Worm (Caenorhabditis elegans): ENCODE measurements around the gene Y73C8C.3.

The Y73C8C.3 gene

DNA sequence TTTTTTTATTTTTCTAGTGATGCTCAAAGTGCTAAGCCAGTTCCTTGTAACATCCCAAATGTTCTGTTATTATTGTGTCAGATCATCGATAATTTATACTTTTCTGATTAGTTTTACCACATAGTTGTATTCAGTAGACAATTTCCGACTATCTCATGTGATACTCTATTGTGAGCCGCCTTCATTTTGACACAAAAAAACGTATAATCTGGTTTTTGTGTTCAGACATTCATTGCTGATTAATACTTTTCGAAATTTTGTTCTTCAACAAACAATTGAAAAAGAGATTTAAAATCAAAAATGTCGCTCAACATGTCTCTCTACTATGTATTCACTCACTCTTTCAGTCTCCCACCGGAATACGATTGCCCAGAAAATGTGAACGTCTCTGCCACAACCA, 33.6 kb upstream of the Y73C8C.3 start, which contains the start of gene srt-7:
TSS of gene srt-7 (plus strand) at position 301 of the 400 bp plus-strand sequence.
- TF ChIP-seq ham-2 (GFP tag; optimal IDR thresholded peaks at IDR 0.05) (no peak), elt-1 (tag; optimal IDR thresholded peaks at IDR 0.05; ENCODE audit: borderline replicate concordance, insufficient read depth) (no peak), M03D4.4 (tag; optimal IDR thresholded peaks at IDR 0.05) (no peak), nhr-28 (tag; optimal IDR thresholded peaks at IDR 0.05) (no peak)

DNA sequence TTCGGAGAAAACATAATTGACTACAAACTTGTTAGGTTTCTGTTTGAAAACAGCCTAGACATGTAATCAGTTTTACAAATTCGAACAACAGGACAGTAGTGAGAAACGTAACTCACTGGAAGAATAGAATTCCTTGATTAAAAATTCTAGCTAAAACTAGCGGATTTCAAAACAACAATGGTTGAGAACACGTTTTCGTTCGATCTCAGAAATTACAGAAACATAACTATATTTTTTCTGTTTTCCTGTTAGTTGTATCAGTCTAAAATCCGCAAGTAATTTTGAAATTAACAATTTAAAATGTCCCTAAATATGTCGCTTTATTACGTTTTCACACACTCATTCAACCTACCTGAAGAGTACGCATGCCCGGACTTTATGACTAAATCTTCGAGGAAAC, 28.8 kb upstream of the Y73C8C.3 start, which contains the start of gene srt-8:
TSS of gene srt-8 (plus strand) at position 301 of the 400 bp plus-strand sequence.
- TF ChIP-seq snpc-4 (tag; optimal IDR thresholded peaks at IDR 0.05): no peak
- TF ChIP-seq lin-13 (tag; optimal IDR thresholded peaks at IDR 0.05): no peak
- no peak for TF ChIP-seq drap-1 (GFP tag; optimal IDR thresholded peaks at IDR 0.05)
- TF ChIP-seq ceh-83 (GFP tag; optimal IDR thresholded peaks at IDR 0.05): no peak
- TF ChIP-seq mep-1 (tag; optimal IDR thresholded peaks at IDR 0.05): no peak
- TF ChIP-seq flh-1 (GFP tag; optimal IDR thresholded peaks at IDR 0.05): no peak
- TF ChIP-seq elt-1 (tag; optimal IDR thresholded peaks at IDR 0.05; ENCODE audit: borderline replicate concordance, insufficient read depth): no peak
- no peak for TF ChIP-seq ceh-43 (GFP tag; optimal IDR thresholded peaks at IDR 0.05)
- no peak for TF ChIP-seq ces-1 (GFP tag; optimal IDR thresholded peaks at IDR 0.05)
- no peak for TF ChIP-seq unc-120 (tag; optimal IDR thresholded peaks at IDR 0.05; ENCODE audit: poor library complexity, severe bottlenecking)
- no peak for TF ChIP-seq M03D4.4 (tag; optimal IDR thresholded peaks at IDR 0.05)
- no peak for TF ChIP-seq lin-32 (GFP tag; optimal IDR thresholded peaks at IDR 0.05)
- TF ChIP-seq ham-2 (GFP tag; optimal IDR thresholded peaks at IDR 0.05): no peak
- no peak for TF ChIP-seq blmp-1 (tag; optimal IDR thresholded peaks at IDR 0.05)
- TF ChIP-seq sptf-1 (tag; optimal IDR thresholded peaks at IDR 0.05): no peak

DNA sequence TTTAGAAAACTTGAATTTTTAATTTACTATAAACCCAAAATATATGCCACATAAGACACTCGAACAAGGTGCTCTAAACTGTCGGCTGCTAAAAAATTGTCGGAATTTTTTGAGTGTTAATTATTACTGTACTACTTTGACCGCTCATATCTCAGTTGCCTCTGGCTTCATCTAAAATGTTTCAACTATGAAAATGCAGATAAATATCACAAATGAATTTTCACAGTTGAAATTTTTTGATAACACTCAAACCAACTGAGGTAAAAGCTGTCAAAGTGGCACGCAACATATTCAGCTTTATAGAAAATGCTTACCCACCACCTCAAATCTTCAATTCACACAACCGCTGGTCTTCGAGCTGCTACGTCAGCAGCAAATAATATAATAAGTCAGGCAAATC, 26.3 kb upstream of the Y73C8C.3 start, which contains the start of gene acs-21:
TSS of gene acs-21 (plus strand) at position 301 of the 400 bp plus-strand sequence.
- TF ChIP-seq drap-1 (GFP tag; optimal IDR thresholded peaks at IDR 0.05) (no peak), nhr-2 (tag; optimal IDR thresholded peaks at IDR 0.05) (no peak), nhr-12 (tag; optimal IDR thresholded peaks at IDR 0.05) (no peak), ceh-39 (tag; optimal IDR thresholded peaks at IDR 0.05) (no peak), unc-62 (GFP tag; optimal IDR thresholded peaks at IDR 0.05) (no peak), mls-2 (tag; optimal IDR thresholded peaks at IDR 0.05) (no peak), nhr-28 (tag; optimal IDR thresholded peaks at IDR 0.05) (no peak), flh-1 (GFP tag; optimal IDR thresholded peaks at IDR 0.05) (no peak), blmp-1 (tag; optimal IDR thresholded peaks at IDR 0.05) (no peak), M03D4.4 (tag; optimal IDR thresholded peaks at IDR 0.05) (no peak), ztf-11 (tag; optimal IDR thresholded peaks at IDR 0.05) (no peak), lin-13 (tag; optimal IDR thresholded peaks at IDR 0.05) (no peak), ceh-83 (GFP tag; optimal IDR thresholded peaks at IDR 0.05) (no peak), elt-3 (tag; optimal IDR thresholded peaks at IDR 0.05) (no peak), pha-4 (tag; optimal IDR thresholded peaks at IDR 0.05) (no peak), mab-5 (tag; optimal IDR thresholded peaks at IDR 0.05) (no peak)

DNA sequence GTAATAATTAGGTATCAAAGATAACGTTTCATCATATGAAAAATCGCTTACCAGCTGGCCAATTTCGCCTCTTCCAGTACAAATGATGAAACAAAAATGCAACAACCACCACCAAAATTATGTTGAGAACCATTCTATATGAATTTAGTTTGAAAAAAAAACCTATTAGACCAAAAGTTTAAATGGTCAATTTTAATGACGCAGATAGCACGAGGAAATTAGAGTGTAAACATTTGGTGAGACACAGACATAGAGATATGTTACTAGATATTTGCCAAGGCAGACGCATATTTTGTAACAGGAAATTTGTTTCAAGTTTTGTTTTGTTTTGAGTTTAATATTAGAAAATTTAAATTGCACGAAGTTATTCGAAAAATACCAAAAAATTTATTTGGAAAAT, 20.7 kb upstream of the Y73C8C.3 start, which contains the start of gene cyp-33C9:
TSS of gene cyp-33C9 (minus strand) at position 211 of the 400 bp plus-strand sequence.
- TF ChIP-seq nhr-237 (tag; optimal IDR thresholded peaks at IDR 0.05) (no peak), drap-1 (GFP tag; optimal IDR thresholded peaks at IDR 0.05) (no peak), lin-13 (tag; optimal IDR thresholded peaks at IDR 0.05) (no peak), mls-2 (tag; optimal IDR thresholded peaks at IDR 0.05) (no peak), blmp-1 (tag; optimal IDR thresholded peaks at IDR 0.05) (no peak), ham-2 (GFP tag; optimal IDR thresholded peaks at IDR 0.05) (no peak), flh-1 (GFP tag; optimal IDR thresholded peaks at IDR 0.05) (no peak), nhr-76 (tag; optimal IDR thresholded peaks at IDR 0.05) (no peak), cnd-1 (tag; optimal IDR thresholded peaks at IDR 0.05) (no peak), sem-2 (GFP tag; optimal IDR thresholded peaks at IDR 0.05) (no peak), ceh-83 (GFP tag; optimal IDR thresholded peaks at IDR 0.05) (no peak), unc-62 (GFP tag; optimal IDR thresholded peaks at IDR 0.05) (no peak), hlh-1 (tag; optimal IDR thresholded peaks at IDR 0.05) (no peak), unc-120 (tag; optimal IDR thresholded peaks at IDR 0.05; ENCODE audit: poor library complexity, severe bottlenecking) (no peak), nhr-2 (tag; optimal IDR thresholded peaks at IDR 0.05) (no peak), ceh-43 (GFP tag; optimal IDR thresholded peaks at IDR 0.05) (no peak), nhr-12 (tag; optimal IDR thresholded peaks at IDR 0.05) (no peak), elt-1 (tag; optimal IDR thresholded peaks at IDR 0.05; ENCODE audit: borderline replicate concordance, insufficient read depth) (no peak)

DNA sequence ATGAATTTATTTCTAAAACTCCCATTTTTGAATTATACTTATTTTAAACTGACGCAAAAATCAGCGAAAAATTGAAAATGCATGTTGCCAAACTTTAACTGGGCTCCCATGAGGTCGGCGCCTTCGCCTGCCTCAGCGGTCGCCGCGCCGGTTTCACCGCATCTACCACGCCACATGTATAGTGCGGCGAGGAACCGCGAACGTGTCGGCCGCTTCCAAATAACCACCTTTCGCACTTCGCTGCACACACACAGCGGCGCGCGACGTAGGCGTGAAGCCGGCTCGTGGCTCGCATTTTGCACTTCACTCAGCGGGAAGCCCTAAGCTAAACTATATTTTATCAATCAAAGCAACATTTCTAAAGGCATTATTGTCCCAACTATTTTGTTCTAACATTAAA, 14.5 kb upstream of the Y73C8C.3 start:
- TF ChIP-seq unc-39 (tag; optimal IDR thresholded peaks at IDR 0.05): no peak
- TF ChIP-seq nhr-2 (tag; optimal IDR thresholded peaks at IDR 0.05): no peak
- TF ChIP-seq hlh-1 (tag; optimal IDR thresholded peaks at IDR 0.05): no peak
- no peak for TF ChIP-seq ham-2 (GFP tag; optimal IDR thresholded peaks at IDR 0.05)
- no peak for TF ChIP-seq ces-1 (GFP tag; optimal IDR thresholded peaks at IDR 0.05)
- no peak for TF ChIP-seq mls-2 (tag; optimal IDR thresholded peaks at IDR 0.05)
- TF ChIP-seq pha-4 (tag; optimal IDR thresholded peaks at IDR 0.05): no peak
- no peak for TF ChIP-seq drap-1 (GFP tag; optimal IDR thresholded peaks at IDR 0.05)
- no peak for TF ChIP-seq ceh-43 (GFP tag; optimal IDR thresholded peaks at IDR 0.05)
- TF ChIP-seq tbx-8 (GFP tag; optimal IDR thresholded peaks at IDR 0.05): no peak
- no peak for TF ChIP-seq ztf-11 (tag; optimal IDR thresholded peaks at IDR 0.05)
- no peak for TF ChIP-seq sem-2 (GFP tag; optimal IDR thresholded peaks at IDR 0.05)
- TF ChIP-seq lin-13 (tag; optimal IDR thresholded peaks at IDR 0.05): no peak
- TF ChIP-seq unc-62 (GFP tag; optimal IDR thresholded peaks at IDR 0.05): no peak
- TF ChIP-seq cnd-1 (tag; optimal IDR thresholded peaks at IDR 0.05): no peak
- no peak for TF ChIP-seq nhr-28 (tag; optimal IDR thresholded peaks at IDR 0.05)
- TF ChIP-seq lin-32 (GFP tag; optimal IDR thresholded peaks at IDR 0.05): no peak
- TF ChIP-seq lsy-2 (tag; optimal IDR thresholded peaks at IDR 0.05): no peak
- no peak for TF ChIP-seq nhr-237 (tag; optimal IDR thresholded peaks at IDR 0.05)
- TF ChIP-seq mep-1 (tag; optimal IDR thresholded peaks at IDR 0.05): no peak
